Worm (Caenorhabditis elegans) whole organism, early embryonic: ENCODE data around the gene pph-4.2.

ENCODE experiments used
- ama-1 ChIP-seq: fragments of 150-350 bp; optimal IDR thresholded peaks from 2 replicates; lab custom pipeline; 2014
- ceh-13 ChIP-seq: fragments of 200-800 bp; sonication (Bioruptor generic); optimal IDR thresholded peaks from 2 replicates; lab custom pipeline; 2018; ENCODE audit warnings: mild to moderate bottlenecking, missing genetic modification characterization, missing compliant biosample characterization
- flt-1 ChIP-seq: fragments of 200-800 bp; sonication (Bioruptor generic); IDR thresholded peaks from 2 replicates; pipeline ENCODE4 v1.3.6; 2022; ENCODE audit warnings: missing genetic modification characterization, missing compliant biosample characterization
- hmg-4 ChIP-seq: fragments of 200-800 bp; sonication (Bioruptor generic); optimal IDR thresholded peaks from 2 replicates; lab custom pipeline; 2018; ENCODE audit warnings: mild to moderate bottlenecking, missing genetic modification characterization, missing compliant biosample characterization
- tbx-11 ChIP-seq: fragments of 200-800 bp; sonication (Bioruptor generic); IDR thresholded peaks from 2 replicates; pipeline ENCODE4 v1.3.6; 2022; ENCODE audit warnings: missing genetic modification characterization, missing compliant biosample characterization

- TF ChIP-seq ama-1 (lab: Kevin White, UChicago) = no peak
- no peak for TF ChIP-seq flt-1 (GFP tag; lab: Robert Waterston, UW)
- no peak for TF ChIP-seq ceh-13
- no peak for TF ChIP-seq tbx-11
- TF ChIP-seq hmg-4 (GFP tag; lab: Kevin White, UChicago) = no peak
Observed at ce11 chrIII:12358461-12358860, 18.6 kb downstream of the pph-4.2 start, which contains the start of gene Y75B8A.32.
